Worm (Caenorhabditis elegans): ENCODE results near the gene T03G11.10.

The T03G11.10 gene

ce11 chrX:5159645-5160044, 11.3 kb downstream of the T03G11.10 start, which contains the start of gene C31H2.4:
TSS of gene C31H2.4 (minus strand) at chrX:5159663.
- TF ChIP-seq jun-1 (tag; optimal IDR thresholded peaks at IDR 0.05) (no peak), php-3 (GFP tag; IDR thresholded peaks at IDR 0.05) (peak; percentile 60; the same call in 1 of the 2 replicates), ctbp-1 (GFP tag; IDR thresholded peaks at IDR 0.05) (no peak), nhr-28 (tag; optimal IDR thresholded peaks at IDR 0.05) (peak; percentile 35), mxl-3 (GFP tag; optimal IDR thresholded peaks at IDR 0.05) (no peak), unc-62 (GFP tag; optimal IDR thresholded peaks at IDR 0.05 in 1 of 2) (no peak), unc-62 (tag; optimal IDR thresholded peaks at IDR 0.05) (no peak), ceh-62 (tag; optimal IDR thresholded peaks at IDR 0.05) (no peak), nhr-76 (tag; optimal IDR thresholded peaks at IDR 0.05) (no peak), dve-1 (tag; optimal IDR thresholded peaks at IDR 0.05; ENCODE audit: insufficient read depth) (peak; percentile 8)

ce11 chrX:5154278-5154677, 16.7 kb downstream of the T03G11.10 start, which contains the start of gene C31H2.3:
TSS of gene C31H2.3 (minus strand) at chrX:5154378.
- TF ChIP-seq lin-29 (GFP tag; IDR thresholded peaks at IDR 0.05) (no peak), Y75B8A.6 (GFP tag; IDR thresholded peaks at IDR 0.05) (no peak)

ce11 chrX:5152931-5153330, 18.1 kb downstream of the T03G11.10 start:
- TF ChIP-seq rbr-2 (tag; optimal IDR thresholded peaks at IDR 0.05) (no peak), hlh-11 (tag; optimal IDR thresholded peaks at IDR 0.05) (no peak), ces-1 (GFP tag; optimal IDR thresholded peaks at IDR 0.05) (no peak)

- no peak for TF ChIP-seq Y105C5A.15 (GFP tag; IDR thresholded peaks at IDR 0.05)
- TF ChIP-seq sdz-12 (GFP tag; optimal IDR thresholded peaks at IDR 0.05) = no peak
- TF ChIP-seq unc-62 (GFP tag; optimal IDR thresholded peaks at IDR 0.05 in 1 of 2) = peak in 1 of 2 experiments; percentile 98
- TF ChIP-seq unc-62 (tag; optimal IDR thresholded peaks at IDR 0.05) = no peak
These were observed 19.1 kb downstream of the T03G11.10 start for ce11 chrX:5151866-5152265.

- TF ChIP-seq T26A8.4 (GFP tag; IDR thresholded peaks at IDR 0.05) (no peak), F49E8.2 (tag; optimal IDR thresholded peaks at IDR 0.05; ENCODE audit: borderline replicate concordance) (no peak), ZK546.5 (tag; optimal IDR thresholded peaks at IDR 0.05) (no peak)
These were observed 19.6 kb downstream of the T03G11.10 start for ce11 chrX:5151403-5151802.

- TF ChIP-seq gei-8 (GFP tag; optimal IDR thresholded peaks at IDR 0.05) (no peak), hlh-30 (tag; optimal IDR thresholded peaks at IDR 0.05; ENCODE audit: insufficient read depth) (peak; percentile 21), nhr-28 (tag; optimal IDR thresholded peaks at IDR 0.05) (peak; percentile 39)
These were observed 20.6 kb downstream of the T03G11.10 start, which contains the start of gene dpy-8 for ce11 chrX:5150389-5150788. TSS of gene dpy-8 (minus strand) at chrX:5150476.

ce11 chrX:5147918-5148317, 23.1 kb downstream of the T03G11.10 start, which contains the start of gene C31H2.14:
TSS of gene C31H2.14 (plus strand) at chrX:5148218.
- no peak for TF ChIP-seq arid-1 (GFP tag; conservative IDR thresholded peaks at IDR 0.05)
- TF ChIP-seq egl-43 (GFP tag; IDR thresholded peaks at IDR 0.05) = no peak
- TF ChIP-seq F44E2.7 (GFP tag; IDR thresholded peaks at IDR 0.05) = no peak
- no peak for TF ChIP-seq F10B5.3 (tag; optimal IDR thresholded peaks at IDR 0.05)
- no peak for TF ChIP-seq attf-4 (tag; optimal IDR thresholded peaks at IDR 0.05)
- no peak for TF ChIP-seq ceh-62 (tag; optimal IDR thresholded peaks at IDR 0.05)
- no peak for TF ChIP-seq madf-5 (GFP tag; IDR thresholded peaks at IDR 0.05)

ce11 chrX:5142403-5142802, 28.6 kb downstream of the T03G11.10 start:
- TF ChIP-seq ceh-32 (tag; optimal IDR thresholded peaks at IDR 0.05; ENCODE audit: poor library complexity) (no peak), nhr-10 (tag; optimal IDR thresholded peaks at IDR 0.05) (no peak), hlh-30 (tag; optimal IDR thresholded peaks at IDR 0.05; ENCODE audit: insufficient read depth) (no peak), zfp-3 (GFP tag; conservative IDR thresholded peaks at IDR 0.05) (no peak), zip-2 (tag; optimal IDR thresholded peaks at IDR 0.05) (no peak), lin-38 (GFP tag; IDR thresholded peaks at IDR 0.05) (no peak), Y5F2A.4 (GFP tag; optimal IDR thresholded peaks at IDR 0.05) (no peak), nhr-41 (GFP tag; IDR thresholded peaks at IDR 0.05) (no peak), ces-1 (GFP tag; optimal IDR thresholded peaks at IDR 0.05) (no peak), ceh-62 (tag; optimal IDR thresholded peaks at IDR 0.05) (no peak), dve-1 (tag; optimal IDR thresholded peaks at IDR 0.05; ENCODE audit: insufficient read depth) (no peak), dmd-9 (GFP tag; IDR thresholded peaks at IDR 0.05) (no peak), T26A8.4 (GFP tag; IDR thresholded peaks at IDR 0.05) (no peak), lin-29 (GFP tag; IDR thresholded peaks at IDR 0.05) (no peak), daf-19 (GFP tag; conservative IDR thresholded peaks at IDR 0.05) (no peak), rbr-2 (tag; optimal IDR thresholded peaks at IDR 0.05) (no peak), hmg-1.1 (GFP tag; IDR thresholded peaks at IDR 0.05) (no peak)

All from whole organism, L4 larva.